Worm (Caenorhabditis elegans) whole organism, L3 larva: ENCODE data around the gene kin-30.
"Not testable (repeated sequence)": the region's sequence is repeated elsewhere in the genome, so short reads cannot be mapped to it uniquely, and the experiment has no call there.

Experiments
- ZK546.5 ChIP-seq: sonication (generic microtip); optimal IDR thresholded peaks from 2 replicates; lab custom pipeline; 2017; ENCODE audit warnings: missing biosample characterization, missing genetic modification characterization
- aly-2 ChIP-seq: fragments of 150-350 bp; optimal IDR thresholded peaks from 2 replicates; lab custom pipeline; 2014; ENCODE audit warnings: missing biosample characterization, missing genetic modification characterization
- ama-1 ChIP-seq: fragments of 150-350 bp; optimal IDR thresholded peaks from 2 replicates; lab custom pipeline; 2018
- ceh-16 ChIP-seq: sonication (generic microtip); optimal IDR thresholded peaks from 2 replicates; lab custom pipeline; 2017; ENCODE audit warnings: missing biosample characterization, missing genetic modification characterization
- ceh-28 ChIP-seq: fragments of 150-350 bp; optimal IDR thresholded peaks from 2 replicates; lab custom pipeline; 2014; ENCODE audit warnings: missing biosample characterization, missing genetic modification reagents, missing genetic modification characterization
- ceh-82 ChIP-seq: fragments of 150-350 bp; optimal IDR thresholded peaks from 2 replicates; lab custom pipeline; 2014; ENCODE audit warnings: missing biosample characterization, missing genetic modification characterization
- ceh-9 ChIP-seq: sonication (generic microtip); optimal IDR thresholded peaks from 2 replicates; lab custom pipeline; 2018; ENCODE audit warnings: missing biosample characterization, missing genetic modification characterization
- daf-12 ChIP-seq: fragments of 150-350 bp; optimal IDR thresholded peaks from 2 replicates; lab custom pipeline; 2014; ENCODE audit warnings: missing biosample characterization, missing genetic modification reagents, missing genetic modification characterization
- egl-27 ChIP-seq: sonication (generic microtip); optimal IDR thresholded peaks from 4 replicates; lab custom pipeline; 2017; ENCODE audit warnings: missing biosample characterization, missing genetic modification reagents, missing genetic modification characterization
- egl-5 ChIP-seq: fragments of 150-350 bp; optimal IDR thresholded peaks from 2 replicates; lab custom pipeline; 2017; ENCODE audit warnings: missing biosample characterization, missing genetic modification reagents, missing genetic modification characterization, inconsistent platforms
- elt-2 ChIP-seq: sonication (generic microtip); optimal IDR thresholded peaks from 2 replicates; lab custom pipeline; 2016; ENCODE audit warnings: missing genetic modification reagents, mild to moderate bottlenecking, missing genetic modification characterization, missing compliant biosample characterization
- eor-1 ChIP-seq, 2 experiments: fragments of 150-350 bp; optimal IDR thresholded peaks; 2 replicates each; lab custom pipeline; 2014 to 2018; ENCODE audit warnings: missing biosample characterization in 2 of 2, missing genetic modification characterization in 2 of 2
- fkh-10 ChIP-seq: sonication (generic microtip); optimal IDR thresholded peaks from 2 replicates; lab custom pipeline; 2017; ENCODE audit warnings: missing biosample characterization, missing genetic modification reagents, missing genetic modification characterization
- hmg-11 ChIP-seq: sonication (generic microtip); optimal IDR thresholded peaks from 2 replicates; lab custom pipeline; 2016; ENCODE audit warnings: missing genetic modification characterization, missing compliant biosample characterization
- jun-1 ChIP-seq: fragments of 150-350 bp; optimal IDR thresholded peaks from 2 replicates; lab custom pipeline; 2014; ENCODE audit warnings: missing biosample characterization, missing genetic modification reagents, missing genetic modification characterization
- lsy-12 ChIP-seq: sonication (generic microtip); optimal IDR thresholded peaks from 2 replicates; lab custom pipeline; 2016; ENCODE audit warnings: mild to moderate bottlenecking, missing genetic modification characterization, missing compliant biosample characterization
- mdl-1 ChIP-seq: fragments of 150-350 bp; optimal IDR thresholded peaks from 2 replicates; lab custom pipeline; 2014; ENCODE audit warnings: missing biosample characterization, missing genetic modification characterization
- mml-1 ChIP-seq: fragments of 150-350 bp; sonication (generic microtip); optimal IDR thresholded peaks from 3 replicates; lab custom pipeline; 2014; ENCODE audit warnings: missing biosample characterization, missing genetic modification characterization
- nfya-1 ChIP-seq: sonication (generic microtip); optimal IDR thresholded peaks from 2 replicates; lab custom pipeline; 2017; ENCODE audit warnings: missing genetic modification characterization, mild to moderate bottlenecking, missing compliant biosample characterization, antibody characterized with exemption, moderate library complexity; ENCODE audit not compliant: insufficient read depth
- nhr-23 ChIP-seq: fragments of 150-350 bp; optimal IDR thresholded peaks from 2 replicates; lab custom pipeline; 2014; ENCODE audit warnings: missing biosample characterization, missing genetic modification reagents, missing genetic modification characterization
- nhr-25 ChIP-seq: sonication (generic microtip); optimal IDR thresholded peaks from 2 replicates; lab custom pipeline; 2017; ENCODE audit warnings: missing biosample characterization, missing genetic modification characterization
- nhr-28 ChIP-seq: fragments of 150-350 bp; optimal IDR thresholded peaks from 2 replicates; lab custom pipeline; 2014; ENCODE audit warnings: missing biosample characterization, missing genetic modification characterization
- nhr-43 ChIP-seq: sonication (generic microtip); optimal IDR thresholded peaks from 2 replicates; lab custom pipeline; 2016; ENCODE audit warnings: mild to moderate bottlenecking, missing genetic modification characterization, missing compliant biosample characterization; ENCODE audit not compliant: poor library complexity, severe bottlenecking
- nhr-67 ChIP-seq: fragments of 150-350 bp; optimal IDR thresholded peaks from 2 replicates; lab custom pipeline; 2014; ENCODE audit warnings: missing biosample characterization, missing genetic modification characterization
- pha-4 ChIP-seq: fragments of 150-350 bp; optimal IDR thresholded peaks from 2 replicates; lab custom pipeline; 2014; ENCODE audit warnings: missing biosample characterization, missing genetic modification reagents, missing genetic modification characterization
- pqm-1 ChIP-seq: fragments of 150-350 bp; optimal IDR thresholded peaks from 2 replicates; lab custom pipeline; 2017; ENCODE audit warnings: missing biosample characterization, missing genetic modification characterization, inconsistent platforms
- skn-1 ChIP-seq: fragments of 150-350 bp; optimal IDR thresholded peaks from 2 replicates; lab custom pipeline; 2014; ENCODE audit warnings: missing biosample characterization, missing genetic modification characterization
- snpc-4 ChIP-seq: fragments of 150-350 bp; optimal IDR thresholded peaks from 2 replicates; lab custom pipeline; 2014; ENCODE audit warnings: missing biosample characterization, missing genetic modification characterization
- tbx-2 ChIP-seq: sonication (generic microtip); optimal IDR thresholded peaks from 2 replicates; lab custom pipeline; 2016; ENCODE audit warnings: mild to moderate bottlenecking, missing genetic modification characterization, missing compliant biosample characterization
- unc-62 ChIP-seq: fragments of 150-350 bp; sonication (generic microtip); optimal IDR thresholded peaks from 4 replicates; lab custom pipeline; 2014; ENCODE audit warnings: missing biosample characterization, missing genetic modification reagents, missing genetic modification characterization

kin-30 gene

ce11 chrV:15244456-15244855 is at the start of gene kin-30:
TSS of gene kin-30 (plus strand) at chrV:15244756.
- TF ChIP-seq eor-1 (tag; optimal IDR thresholded peaks at IDR 0.05; lab: Kevin White, UChicago) (no peak), snpc-4 (tag; lab: Kevin White, UChicago) (no peak), pqm-1 (tag; lab: Kevin White, UChicago) (no peak), lsy-12 (tag; lab: Kevin White, UChicago) (no peak), nhr-67 (no peak), ceh-82 (tag; lab: Kevin White, UChicago) (no peak), ceh-16 (tag; lab: Kevin White, UChicago) (no peak), mml-1 (tag; lab: Kevin White, UChicago) (no peak), daf-12 (tag; lab: Kevin White, UChicago) (no peak), nhr-28 (no peak), skn-1 (no peak)

- TF ChIP-seq jun-1 (tag; lab: Kevin White, UChicago) (no peak), elt-2 (tag; lab: Kevin White, UChicago) (peak; percentile 1), nfya-1 (no peak), egl-5 (no peak)
Measured at ce11 chrV:15197955-15198354, 46.6 kb upstream of the kin-30 start, which contains the start of gene srw-1. TSS of gene srw-1 (plus strand) at chrV:15198255.

- TF ChIP-seq lsy-12 (tag; lab: Kevin White, UChicago) (no peak), ceh-9 (no peak), ceh-28 (tag; lab: Kevin White, UChicago) (no peak), elt-2 (tag; lab: Kevin White, UChicago) (no peak), mml-1 (tag; lab: Kevin White, UChicago) (no peak), ama-1 (lab: Kevin White, UChicago) (no peak)
Measured at ce11 chrV:15199768-15200167, 44.8 kb upstream of the kin-30 start, which contains the start of gene Y75B12B.10. TSS of gene Y75B12B.10 (plus strand) at chrV:15200068.

ce11 chrV:15207681-15208080 is 36.9 kb upstream of the kin-30 start, which contains the start of gene C41G6.12:
TSS of gene C41G6.12 (minus strand) at chrV:15207781.
- TF ChIP-seq fkh-10; aly-2 (tag; lab: Kevin White, UChicago); ceh-16 (tag; lab: Kevin White, UChicago): not testable (repeated sequence)

- not testable (repeated sequence) for TF ChIP-seq jun-1 (tag; lab: Kevin White, UChicago); ceh-9; nhr-28
Measured at ce11 chrV:15211869-15212268, 32.7 kb upstream of the kin-30 start, which contains the start of gene sri-24. TSS of gene sri-24 (plus strand) at chrV:15212169.

- TF ChIP-seq fkh-10, ZK546.5, egl-27: not testable (repeated sequence)
Measured at ce11 chrV:15215175-15215574, 29.4 kb upstream of the kin-30 start, which contains the start of gene sri-26. TSS of gene sri-26 (plus strand) at chrV:15215475.

- TF ChIP-seq nhr-25 (tag; lab: Kevin White, UChicago) (no peak), nhr-43 (tag; lab: Kevin White, UChicago) (no peak), fkh-10 (no peak), nfya-1 (no peak), tbx-2 (tag; lab: Kevin White, UChicago) (no peak), ceh-9 (no peak), jun-1 (tag; lab: Kevin White, UChicago) (no peak), unc-62 (GFP tag; lab: Kevin White, UChicago) (no peak), nhr-23 (tag; lab: Kevin White, UChicago) (no peak)
Measured at ce11 chrV:15216705-15217104, 27.9 kb upstream of the kin-30 start, which contains the start of gene sri-25. TSS of gene sri-25 (plus strand) at chrV:15217005.

- TF ChIP-seq pha-4 (no peak), hmg-11 (tag; lab: Kevin White, UChicago) (no peak), skn-1 (no peak), mdl-1 (no peak), nhr-67 (no peak), nhr-23 (tag; lab: Kevin White, UChicago) (no peak)
Measured at ce11 chrV:15221330-15221729, 23.2 kb upstream of the kin-30 start, which contains the start of gene irld-25. TSS of gene irld-25 (plus strand) at chrV:15221630.
